Worm (Caenorhabditis elegans): ENCODE data around the gene M02G9.4.
"Not testable (repeated sequence)": the region's sequence is repeated elsewhere in the genome, so short reads cannot be mapped to it uniquely, and the experiment has no call there.

- not testable (repeated sequence) for TF ChIP-seq Y75B8A.6 (GFP tag; IDR thresholded peaks at IDR 0.05); daf-12 (tag; optimal IDR thresholded peaks at IDR 0.05)
These were observed 14.9 kb upstream of the M02G9.4 start for ce11 chrII:10302141-10302574.

Data from whole organism, L4 larva.